Fruit fly (Drosophila melanogaster) whole organism, pupa: ENCODE results near the gene CG12483.

Source experiments
- CG12605 ChIP-seq: fragments of 200-800 bp; sonication (Bioruptor generic); IDR thresholded peaks from 2 replicates; pipeline ENCODE4 v1.3.6; 2022; ENCODE audit warnings: missing biosample characterization, missing genetic modification characterization
- CG13204 ChIP-seq: fragments of 200-800 bp; sonication (Bioruptor generic); optimal IDR thresholded peaks from 2 replicates; lab custom pipeline; 2018; ENCODE audit warnings: missing biosample characterization, mild to moderate bottlenecking, missing genetic modification characterization, moderate library complexity
- CG14655 ChIP-seq: fragments of 200-800 bp; sonication (Bioruptor generic); optimal IDR thresholded peaks from 3 replicates; lab custom pipeline; 2017; ENCODE audit warnings: mild to moderate bottlenecking, missing biosample characterization, missing genetic modification reagents, missing genetic modification characterization
- CG17806 ChIP-seq: fragments of 200-800 bp; sonication (Bioruptor generic); optimal IDR thresholded peaks from 2 replicates; lab custom pipeline; 2018; ENCODE audit warnings: missing biosample characterization, mild to moderate bottlenecking, missing genetic modification characterization, moderate library complexity
- CG34367 ChIP-seq: fragments of 200-800 bp; sonication (Bioruptor generic); optimal IDR thresholded peaks from 2 replicates; lab custom pipeline; 2018; ENCODE audit warnings: missing biosample characterization, mild to moderate bottlenecking, missing genetic modification characterization
- CG4496 ChIP-seq: fragments of 200-800 bp; sonication (Bioruptor generic); IDR thresholded peaks from 3 replicates; pipeline ENCODE4 v1.3.6; 2022; ENCODE audit warnings: missing biosample characterization, missing genetic modification characterization
- CG8301 ChIP-seq: fragments of 200-800 bp; sonication (Bioruptor generic); optimal IDR thresholded peaks from 2 replicates; lab custom pipeline; 2018; ENCODE audit warnings: missing biosample characterization, mild to moderate bottlenecking, missing genetic modification characterization
- Ets98B ChIP-seq: fragments of 200-800 bp; sonication (Bioruptor generic); IDR thresholded peaks from 2 replicates; pipeline ENCODE4 v1.3.6; 2022; ENCODE audit warnings: missing biosample characterization, missing genetic modification characterization
- Pif1B ChIP-seq: fragments of 200-800 bp; sonication (Bioruptor generic); optimal IDR thresholded peaks from 3 replicates; lab custom pipeline; 2016; ENCODE audit warnings: missing biosample characterization, missing genetic modification characterization
- fd96Ca ChIP-seq: fragments of 200-800 bp; sonication (Bioruptor generic); IDR thresholded peaks from 3 replicates; pipeline ENCODE4 v1.3.6; 2022; ENCODE audit warnings: missing biosample characterization, missing genetic modification characterization
- gl ChIP-seq: fragments of 200-800 bp; sonication (Bioruptor generic); optimal IDR thresholded peaks from 2 replicates; lab custom pipeline; 2018; ENCODE audit warnings: missing biosample characterization, mild to moderate bottlenecking, missing genetic modification characterization
- rn ChIP-seq: fragments of 200-800 bp; sonication (Bioruptor generic); IDR thresholded peaks from 2 replicates; pipeline ENCODE4 v1.3.6; 2022; ENCODE audit warnings: missing biosample characterization, missing genetic modification characterization

- TF ChIP-seq CG12605 (GFP tag; lab: Robert Waterston, UW): no peak
- TF ChIP-seq CG14655 (GFP tag; lab: Kevin White, UChicago): no peak
- no peak for TF ChIP-seq CG17806 (tag; lab: Kevin White, UChicago)
- no peak for TF ChIP-seq Ets98B (GFP tag; lab: Robert Waterston, UW)
- TF ChIP-seq CG13204 (GFP tag; lab: Kevin White, UChicago): no peak
- no peak for TF ChIP-seq CG34367 (tag; lab: Kevin White, UChicago)
- no peak for TF ChIP-seq CG4496
- no peak for TF ChIP-seq rn (GFP tag; lab: Robert Waterston, UW)
- no peak for TF ChIP-seq Pif1B (GFP tag; lab: Kevin White, UChicago)
- TF ChIP-seq CG8301 (tag; lab: Kevin White, UChicago): no peak
- no peak for TF ChIP-seq gl (tag; lab: Kevin White, UChicago)
- no peak for TF ChIP-seq fd96Ca (GFP tag; lab: Robert Waterston, UW)
Measured at dm6 chr3L:75232-75631, 22.9 kb downstream of the CG12483 start, which contains the start of gene CG13405.
